Worm (Caenorhabditis elegans): Measurements from ENCODE around the gene rec-8.

DNA sequence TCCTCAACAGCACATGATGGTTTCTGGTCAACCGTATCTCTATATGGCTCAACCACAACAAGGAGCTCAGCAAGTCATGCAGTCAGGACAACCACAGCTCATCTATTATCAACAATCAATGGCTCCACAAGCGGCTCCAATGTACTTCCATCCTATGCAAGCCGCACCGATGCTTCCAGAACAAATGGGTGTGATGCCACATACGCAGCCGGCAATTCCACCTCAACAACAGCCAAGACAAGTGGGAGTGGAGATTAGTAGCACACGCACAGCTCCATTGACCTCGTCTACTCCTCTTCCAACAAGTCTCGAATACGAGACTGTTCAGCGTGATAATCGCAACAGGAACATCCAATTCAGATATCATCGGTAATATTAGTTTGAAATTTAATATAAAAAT lies 1.1 kb upstream of the rec-8 start:
- TF ChIP-seq snpc-4 (tag; optimal IDR thresholded peaks at IDR 0.05) (no peak), unc-39 (tag; optimal IDR thresholded peaks at IDR 0.05) (no peak), ceh-83 (GFP tag; optimal IDR thresholded peaks at IDR 0.05) (no peak), blmp-1 (tag; optimal IDR thresholded peaks at IDR 0.05) (no peak), ztf-11 (tag; optimal IDR thresholded peaks at IDR 0.05) (no peak), lin-13 (tag; optimal IDR thresholded peaks at IDR 0.05) (no peak), M03D4.4 (tag; optimal IDR thresholded peaks at IDR 0.05) (no peak), lsy-2 (tag; optimal IDR thresholded peaks at IDR 0.05) (no peak), pha-4 (tag; optimal IDR thresholded peaks at IDR 0.05) (no peak)
